Fruit fly (Drosophila melanogaster) whole organism, wandering third instar larva: ENCODE measurements around the gene Oga.

Experiments
- Abd-B ChIP-seq: fragments of >200 bp; optimal IDR thresholded peaks from 2 replicates; lab custom pipeline; 2017; ENCODE audit warnings: missing biosample characterization, missing genetic modification characterization
- CG32264 ChIP-seq: fragments of 200-800 bp; sonication (Bioruptor generic); optimal IDR thresholded peaks from 2 replicates; lab custom pipeline; 2016; ENCODE audit warnings: missing biosample characterization, missing genetic modification characterization
- CG9705 ChIP-seq: fragments of 200-800 bp; sonication (Bioruptor generic); optimal IDR thresholded peaks from 2 replicates; lab custom pipeline; 2018; ENCODE audit warnings: missing biosample characterization, mild to moderate bottlenecking, missing genetic modification characterization
- Dfd ChIP-seq: fragments of >200 bp; optimal IDR thresholded peaks from 2 replicates; lab custom pipeline; 2017; ENCODE audit warnings: missing biosample characterization, missing genetic modification characterization
- Dif ChIP-seq: fragments of 200-275, 200-300 bp; sonication (Bioruptor generic); optimal IDR thresholded peaks from 2 replicates; lab custom pipeline; 2018; ENCODE audit warnings: missing biosample characterization, missing genetic modification characterization; ENCODE audit not compliant: partially characterized antibody
- HLH106 ChIP-seq: fragments of 200-800 bp; optimal IDR thresholded peaks from 3 replicates; lab custom pipeline; 2019; ENCODE audit warnings: missing biosample characterization, mild to moderate bottlenecking, missing genetic modification characterization, moderate library complexity
- Hnf4 ChIP-seq: fragments of 200-800 bp; sonication (Bioruptor generic); optimal IDR thresholded peaks from 2 replicates; lab custom pipeline; 2016; ENCODE audit warnings: missing biosample characterization, mild to moderate bottlenecking, missing genetic modification characterization
- Hr78 ChIP-seq: fragments of >200 bp; optimal IDR thresholded peaks from 2 replicates; lab custom pipeline; 2017; ENCODE audit warnings: missing biosample characterization, missing genetic modification characterization
- Hr83 ChIP-seq: fragments of 200-300 bp; sonication (Bioruptor generic); optimal IDR thresholded peaks from 2 replicates; lab custom pipeline; 2016; ENCODE audit warnings: missing biosample characterization, mild to moderate bottlenecking, missing genetic modification characterization, moderate library complexity; ENCODE audit not compliant: poor library complexity, severe bottlenecking
- Jra ChIP-seq: sonication (Bioruptor generic); optimal IDR thresholded peaks from 2 replicates; lab custom pipeline; 2016; ENCODE audit warnings: missing biosample characterization, missing genetic modification characterization
- Rel ChIP-seq, 2 experiments: fragments of 200-800 bp; sonication (Bioruptor generic) in 1 of 2; optimal IDR thresholded peaks; 2 replicates in 1 of 2; 3 replicates in 1 of 2; lab custom pipeline; 2016 to 2019; ENCODE audit warnings: mild to moderate bottlenecking in 2 of 2, missing biosample characterization in 2 of 2, missing genetic modification characterization in 2 of 2, moderate library complexity in 1 of 2
- Sp1 ChIP-seq: fragments of 200-800 bp; sonication (Bioruptor generic); optimal IDR thresholded peaks from 3 replicates; lab custom pipeline; 2019; ENCODE audit warnings: missing biosample characterization, mild to moderate bottlenecking, missing genetic modification characterization, moderate library complexity
- Vsx2 ChIP-seq: fragments of 200-300, 225-300 bp; sonication (Bioruptor generic); optimal IDR thresholded peaks from 2 replicates; lab custom pipeline; 2018; ENCODE audit warnings: missing biosample characterization, missing genetic modification characterization; ENCODE audit not compliant: partially characterized antibody
- br ChIP-seq: fragments of 200-800 bp; sonication (Bioruptor generic); optimal IDR thresholded peaks from 2 replicates; lab custom pipeline; 2016; ENCODE audit warnings: missing biosample characterization, missing genetic modification characterization
- brk ChIP-seq: fragments of 200-800 bp; sonication (Bioruptor generic); optimal IDR thresholded peaks from 2 replicates; lab custom pipeline; 2016; ENCODE audit warnings: missing biosample characterization, mild to moderate bottlenecking, missing genetic modification characterization
- dl ChIP-seq, 2 experiments: fragments of 175-275, 200-275 bp in 1 of 2; fragments of 200-275 bp in 1 of 2; sonication (Bioruptor generic); optimal IDR thresholded peaks; lab custom pipeline; 2018; ENCODE audit warnings: mild to moderate bottlenecking in 2 of 2, missing biosample characterization in 2 of 2, missing genetic modification characterization in 2 of 2, moderate library complexity in 2 of 2; ENCODE audit not compliant: partially characterized antibody in 2 of 2, insufficient read depth in 1 of 2
- dmrt93B ChIP-seq: fragments of 200-800 bp; sonication (Bioruptor generic); optimal IDR thresholded peaks from 2 replicates; lab custom pipeline; 2018; ENCODE audit warnings: missing biosample characterization, mild to moderate bottlenecking, missing genetic modification characterization
- dsf ChIP-seq: sonication (Bioruptor generic); optimal IDR thresholded peaks from 2 replicates; lab custom pipeline; 2016; ENCODE audit warnings: missing biosample characterization, missing genetic modification characterization, borderline replicate concordance
- ey ChIP-seq: fragments of 200-800 bp; sonication (Bioruptor generic); optimal IDR thresholded peaks from 2 replicates; lab custom pipeline; 2016; ENCODE audit warnings: missing biosample characterization, missing genetic modification characterization
- foxo ChIP-seq, 2 experiments: fragments of 200-800 bp; sonication (Bioruptor generic); optimal IDR thresholded peaks; 2 replicates in 1 of 2; 3 replicates in 1 of 2; lab custom pipeline; 2016 to 2017; ENCODE audit warnings: missing biosample characterization in 2 of 2, missing genetic modification characterization in 2 of 2
- fru ChIP-seq: fragments of 200-800 bp; sonication (Bioruptor generic); optimal IDR thresholded peaks from 3 replicates; lab custom pipeline; 2016; ENCODE audit warnings: missing biosample characterization, mild to moderate bottlenecking, missing genetic modification characterization
- h ChIP-seq: fragments of 200-800 bp; sonication (Bioruptor generic); optimal IDR thresholded peaks from 3 replicates; lab custom pipeline; 2016; ENCODE audit warnings: missing biosample characterization, mild to moderate bottlenecking, missing genetic modification characterization
- jim ChIP-seq: fragments of 175-275, 200-325 bp; sonication (Bioruptor generic); optimal IDR thresholded peaks from 2 replicates; lab custom pipeline; 2016; ENCODE audit warnings: missing biosample characterization, mild to moderate bottlenecking, missing genetic modification characterization
- pan ChIP-seq: fragments of >200 bp; optimal IDR thresholded peaks from 2 replicates; lab custom pipeline; 2017
- psq ChIP-seq: fragments of 200-800 bp; sonication (Bioruptor generic); optimal IDR thresholded peaks from 3 replicates; lab custom pipeline; 2017; ENCODE audit warnings: missing biosample characterization, mild to moderate bottlenecking, missing genetic modification characterization, moderate library complexity
- rgr ChIP-seq: fragments of 200-800 bp; sonication (Bioruptor generic); optimal IDR thresholded peaks from 3 replicates; lab custom pipeline; 2016; ENCODE audit warnings: missing biosample characterization, mild to moderate bottlenecking, missing genetic modification characterization
- sage ChIP-seq: fragments of 200-800 bp; sonication (Bioruptor generic); optimal IDR thresholded peaks from 2 replicates; lab custom pipeline; 2016; ENCODE audit warnings: missing biosample characterization, mild to moderate bottlenecking, missing genetic modification characterization
- sv ChIP-seq: fragments of 200-800 bp; sonication (Bioruptor generic); optimal IDR thresholded peaks from 3 replicates; lab custom pipeline; 2016; ENCODE audit warnings: missing biosample characterization, missing genetic modification characterization
- tai ChIP-seq: sonication (Bioruptor generic); optimal IDR thresholded peaks from 2 replicates; lab custom pipeline; 2016; ENCODE audit warnings: missing biosample characterization, missing genetic modification characterization
- usp ChIP-seq: fragments of >200 bp; optimal IDR thresholded peaks from 2 replicates; lab custom pipeline; 2017; ENCODE audit warnings: missing biosample characterization, missing genetic modification characterization
- woc ChIP-seq: sonication (Bioruptor generic); optimal IDR thresholded peaks from 2 replicates; lab custom pipeline; 2016; ENCODE audit warnings: missing biosample characterization, mild to moderate bottlenecking, missing genetic modification characterization

Gene Oga

dm6 chr3R:21204500-21205167 is 14.2 kb upstream of the Oga start (continued):
- TF ChIP-seq Jra (GFP tag; lab: Kevin White, UChicago) (no peak), brk (GFP tag; lab: Kevin White, UChicago) (peak; percentile 28)

- TF ChIP-seq Sp1 (GFP tag; lab: Kevin White, UChicago) (peak; percentile 14), usp (GFP tag; lab: Kevin White, UChicago) (no peak), HLH106 (tag; lab: Kevin White, UChicago) (peak; percentile 31), sv (no peak), Dfd (GFP tag; lab: Kevin White, UChicago) (peak; percentile 26), dl (GFP tag; optimal IDR thresholded peaks at IDR 0.05; lab: Kevin White, UChicago; ENCODE audit: insufficient read depth in 1 of 2, partially characterized antibody in 2 of 2) (no peak), h (GFP tag; lab: Kevin White, UChicago) (peak; percentile 39), tai (no peak), brk (GFP tag; lab: Kevin White, UChicago) (no peak), Abd-B (GFP tag; lab: Kevin White, UChicago) (no peak), fru (GFP tag; lab: Kevin White, UChicago) (peak; percentile 33), Dif (GFP tag; lab: Kevin White, UChicago) (peak; percentile 21), sage (GFP tag; lab: Kevin White, UChicago) (peak; percentile 28), br (GFP tag; lab: Kevin White, UChicago) (peak; percentile 24), foxo (GFP tag; optimal IDR thresholded peaks at IDR 0.05; lab: Kevin White, UChicago) (peak in 1 of 2 experiments; percentile 36), CG32264 (GFP tag; lab: Kevin White, UChicago) (no peak), rgr (peak; percentile 31), ey (peak; percentile 10)
- TF ChIP-seq, all 38 proteins: peak for 11
Measured at dm6 chr3R:21205680-21206326, 13.1 kb upstream of the Oga start.

- peak in 1 of 2 experiments; percentile 8 for TF ChIP-seq foxo (GFP tag; optimal IDR thresholded peaks at IDR 0.05; lab: Kevin White, UChicago)
- TF ChIP-seq Rel (GFP tag; optimal IDR thresholded peaks at IDR 0.05; lab: Kevin White, UChicago), result no peak
- no peak for TF ChIP-seq Rel (tag; optimal IDR thresholded peaks at IDR 0.05; lab: Kevin White, UChicago)
- no peak for TF ChIP-seq HLH106 (tag; lab: Kevin White, UChicago)
- no peak for TF ChIP-seq pan (lab: Kevin White, UChicago)
- no peak for TF ChIP-seq psq (GFP tag; lab: Kevin White, UChicago)
- TF ChIP-seq dsf (GFP tag; lab: Kevin White, UChicago), result no peak
- no peak for TF ChIP-seq Hr78 (GFP tag; lab: Kevin White, UChicago)
- TF ChIP-seq Hr83 (GFP tag; lab: Kevin White, UChicago), result no peak
- TF ChIP-seq h (GFP tag; lab: Kevin White, UChicago), result no peak
- TF ChIP-seq Hnf4 (GFP tag; lab: Kevin White, UChicago), result no peak
- TF ChIP-seq CG9705 (GFP tag; lab: Kevin White, UChicago), result no peak
- no peak for TF ChIP-seq Abd-B (GFP tag; lab: Kevin White, UChicago)
- TF ChIP-seq Vsx2, result peak; percentile 24
- TF ChIP-seq tai, result no peak
- TF ChIP-seq woc (GFP tag; lab: Kevin White, UChicago), result no peak
- no peak for TF ChIP-seq Jra (GFP tag; lab: Kevin White, UChicago)
- TF ChIP-seq dmrt93B (GFP tag; lab: Kevin White, UChicago), result no peak
- TF ChIP-seq, all 38 proteins: peak for 2
Measured at dm6 chr3R:21206327-21206728, 12.5 kb upstream of the Oga start.

DNA sequence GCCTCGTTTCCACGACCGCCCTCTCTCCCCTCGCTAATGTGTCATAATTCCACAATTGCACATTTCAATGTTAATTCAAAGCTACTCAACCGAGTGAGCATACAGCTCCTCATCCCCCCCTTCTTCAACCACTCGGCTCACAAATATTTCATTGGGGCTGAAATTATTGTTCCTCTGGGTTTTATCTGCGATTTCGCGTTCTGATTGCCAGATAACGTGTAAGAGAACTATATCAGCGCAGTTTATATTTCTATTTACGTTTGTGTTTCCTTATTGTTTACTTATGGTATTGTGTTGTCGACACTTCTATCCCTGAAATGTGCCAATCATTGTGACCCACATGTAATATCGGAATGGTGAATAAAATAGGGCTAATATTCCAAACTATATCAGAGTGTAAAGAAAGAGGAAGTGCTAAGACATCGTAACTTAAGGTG is 12.1 kb upstream of the Oga start:
- TF ChIP-seq Dfd (GFP tag; lab: Kevin White, UChicago) (no peak), tai (no peak), dmrt93B (GFP tag; lab: Kevin White, UChicago) (no peak), pan (lab: Kevin White, UChicago) (no peak), woc (GFP tag; lab: Kevin White, UChicago) (no peak), Rel (GFP tag; optimal IDR thresholded peaks at IDR 0.05; lab: Kevin White, UChicago) (no peak), Rel (tag; optimal IDR thresholded peaks at IDR 0.05; lab: Kevin White, UChicago) (no peak), psq (GFP tag; lab: Kevin White, UChicago) (no peak), jim (GFP tag; lab: Kevin White, UChicago) (no peak), Vsx2 (no peak), usp (GFP tag; lab: Kevin White, UChicago) (no peak), ey (no peak), CG9705 (GFP tag; lab: Kevin White, UChicago) (no peak), dsf (GFP tag; lab: Kevin White, UChicago) (no peak)
